Fruit fly (Drosophila melanogaster): ENCODE measurements around the gene mRpL12.

DNA sequence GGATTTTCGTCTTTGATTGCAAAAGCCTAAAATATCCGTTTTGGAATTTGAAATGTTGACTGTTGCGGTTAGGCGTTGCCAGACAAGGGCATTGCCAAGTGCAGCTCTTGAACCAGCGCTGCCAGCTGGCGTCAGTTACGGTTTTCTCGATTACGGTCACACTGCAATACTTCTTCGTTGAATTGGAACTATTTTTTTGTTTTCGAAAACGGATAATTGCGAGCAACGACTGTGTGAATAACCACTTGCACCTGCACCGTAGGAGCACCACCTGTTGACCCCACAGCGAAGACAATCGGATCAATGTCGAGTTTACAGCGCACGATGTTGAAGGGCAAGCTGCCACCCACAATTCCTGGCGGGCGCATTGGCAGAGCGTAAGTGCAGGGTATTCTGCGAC, 30.0 kb downstream of the mRpL12 start, which contains the start of gene CG5068:
- no peak for TF ChIP-seq Ets98B (GFP tag; IDR thresholded peaks at IDR 0.05)
- no peak for TF ChIP-seq CG8301 (tag; optimal IDR thresholded peaks at IDR 0.05)
- TF ChIP-seq CG15710 (tag; optimal IDR thresholded peaks at IDR 0.05): no peak
- no peak for TF ChIP-seq CG17806 (tag; optimal IDR thresholded peaks at IDR 0.05)
- TF ChIP-seq CG32121 (GFP tag; IDR thresholded peaks at IDR 0.05): no peak
- TF ChIP-seq CG10348 (GFP tag; IDR thresholded peaks at IDR 0.05): no peak
- no peak for TF ChIP-seq Pif1A (GFP tag; optimal IDR thresholded peaks at IDR 0.05)
- no peak for TF ChIP-seq EcR (GFP tag; optimal IDR thresholded peaks at IDR 0.05)
- no peak for TF ChIP-seq rn (GFP tag; IDR thresholded peaks at IDR 0.05)
- TF ChIP-seq D1 (tag; optimal IDR thresholded peaks at IDR 0.05): no peak
- TF ChIP-seq gl (tag; optimal IDR thresholded peaks at IDR 0.05): no peak
- no peak for TF ChIP-seq Snoo (tag; optimal IDR thresholded peaks at IDR 0.05)

Measured in whole organism, pupa.